Worm (Caenorhabditis elegans): ENCODE results near the gene grl-14.

The grl-14 gene

ce11 chrV:20797918-20798317, 27.4 kb upstream of the grl-14 start, which contains the start of gene sdf-9:
Gene sdf-9, plus strand, starts transcription at chrV:20798218.
- TF ChIP-seq nhr-25 (tag; optimal IDR thresholded peaks at IDR 0.05), result no peak
- TF ChIP-seq ceh-9 (tag; optimal IDR thresholded peaks at IDR 0.05), result no peak
- no peak for TF ChIP-seq ztf-4 (tag; optimal IDR thresholded peaks at IDR 0.05)
- no peak for TF ChIP-seq nfya-1 (tag; optimal IDR thresholded peaks at IDR 0.05; ENCODE audit: insufficient read depth)
- TF ChIP-seq mdl-1 (tag; optimal IDR thresholded peaks at IDR 0.05), result no peak
- no peak for TF ChIP-seq lin-15B (tag; optimal IDR thresholded peaks at IDR 0.05)
- no peak for TF ChIP-seq fos-1 (tag; optimal IDR thresholded peaks at IDR 0.05)
- no peak for TF ChIP-seq lsy-12 (tag; optimal IDR thresholded peaks at IDR 0.05)
- TF ChIP-seq fkh-2 (tag; optimal IDR thresholded peaks at IDR 0.05), result no peak
- no peak for TF ChIP-seq nhr-28 (tag; optimal IDR thresholded peaks at IDR 0.05)

- TF ChIP-seq jun-1 (tag; optimal IDR thresholded peaks at IDR 0.05) (no peak), ztf-4 (tag; optimal IDR thresholded peaks at IDR 0.05) (no peak), nhr-23 (tag; optimal IDR thresholded peaks at IDR 0.05) (no peak), ceh-28 (tag; optimal IDR thresholded peaks at IDR 0.05) (no peak), nhr-12 (tag; optimal IDR thresholded peaks at IDR 0.05) (no peak), elt-1 (tag; optimal IDR thresholded peaks at IDR 0.05) (no peak)
Measured at ce11 chrV:20802906-20803305, 22.5 kb upstream of the grl-14 start, which contains the start of gene Y44A6D.5. Gene Y44A6D.5, minus strand, starts transcription at chrV:20803006.

ce11 chrV:20803464-20803863, 21.9 kb upstream of the grl-14 start:
- TF ChIP-seq snpc-4 (tag; optimal IDR thresholded peaks at IDR 0.05), result peak; percentile 73

- TF ChIP-seq ceh-28 (tag; optimal IDR thresholded peaks at IDR 0.05) (no peak), ZK546.5 (tag; optimal IDR thresholded peaks at IDR 0.05) (no peak), nhr-11 (tag; optimal IDR thresholded peaks at IDR 0.05) (no peak), nhr-28 (tag; optimal IDR thresholded peaks at IDR 0.05) (no peak)
Measured at ce11 chrV:20807038-20807437, 18.3 kb upstream of the grl-14 start, which contains the start of gene Y44A6D.6. Gene Y44A6D.6, plus strand, starts transcription at chrV:20807338.

ce11 chrV:20813646-20814045, 11.7 kb upstream of the grl-14 start:
- no peak for TF ChIP-seq tbx-2 (tag; optimal IDR thresholded peaks at IDR 0.05)
- no peak for TF ChIP-seq jun-1 (tag; optimal IDR thresholded peaks at IDR 0.05)
- no peak for TF ChIP-seq ama-1 (optimal IDR thresholded peaks at IDR 0.05)
- TF ChIP-seq skn-1 (tag; optimal IDR thresholded peaks at IDR 0.05), result no peak
- no peak for TF ChIP-seq lsy-12 (tag; optimal IDR thresholded peaks at IDR 0.05)
- no peak for TF ChIP-seq zag-1 (tag; optimal IDR thresholded peaks at IDR 0.05)
- no peak for TF ChIP-seq elt-3 (tag; optimal IDR thresholded peaks at IDR 0.05)
- no peak for TF ChIP-seq nfya-1 (tag; optimal IDR thresholded peaks at IDR 0.05; ENCODE audit: insufficient read depth)
- TF ChIP-seq egl-27 (tag; optimal IDR thresholded peaks at IDR 0.05), result no peak
- no peak for TF ChIP-seq unc-39 (tag; optimal IDR thresholded peaks at IDR 0.05)
- no peak for TF ChIP-seq ceh-9 (tag; optimal IDR thresholded peaks at IDR 0.05)
- TF ChIP-seq sea-2 (GFP tag; optimal IDR thresholded peaks at IDR 0.05), result no peak
- no peak for TF ChIP-seq nhr-67 (tag; optimal IDR thresholded peaks at IDR 0.05)
- no peak for TF ChIP-seq nhr-12 (tag; optimal IDR thresholded peaks at IDR 0.05)
- TF ChIP-seq nhr-76 (tag; optimal IDR thresholded peaks at IDR 0.05), result no peak
- no peak for TF ChIP-seq elt-1 (tag; optimal IDR thresholded peaks at IDR 0.05)
- TF ChIP-seq fkh-10 (GFP tag; optimal IDR thresholded peaks at IDR 0.05), result no peak
- no peak for TF ChIP-seq nhr-25 (tag; optimal IDR thresholded peaks at IDR 0.05)

- TF ChIP-seq nhr-237 (tag; optimal IDR thresholded peaks at IDR 0.05) (no peak), unc-62 (GFP tag; optimal IDR thresholded peaks at IDR 0.05) (no peak), mml-1 (tag; optimal IDR thresholded peaks at IDR 0.05) (no peak), ztf-4 (tag; optimal IDR thresholded peaks at IDR 0.05) (no peak), skn-1 (tag; optimal IDR thresholded peaks at IDR 0.05) (no peak), egl-5 (tag; optimal IDR thresholded peaks at IDR 0.05) (no peak), snpc-4 (tag; optimal IDR thresholded peaks at IDR 0.05) (no peak), jun-1 (tag; optimal IDR thresholded peaks at IDR 0.05) (no peak), fkh-2 (tag; optimal IDR thresholded peaks at IDR 0.05) (no peak), nhr-43 (tag; optimal IDR thresholded peaks at IDR 0.05; ENCODE audit: poor library complexity, severe bottlenecking) (no peak), ama-1 (optimal IDR thresholded peaks at IDR 0.05) (no peak), ceh-16 (tag; optimal IDR thresholded peaks at IDR 0.05) (no peak), lin-39 (tag; optimal IDR thresholded peaks at IDR 0.05) (no peak), mdl-1 (tag; optimal IDR thresholded peaks at IDR 0.05) (no peak), nhr-28 (tag; optimal IDR thresholded peaks at IDR 0.05) (no peak), nhr-25 (tag; optimal IDR thresholded peaks at IDR 0.05) (no peak), lin-15B (tag; optimal IDR thresholded peaks at IDR 0.05) (no peak), pha-4 (tag; optimal IDR thresholded peaks at IDR 0.05) (no peak), ceh-9 (tag; optimal IDR thresholded peaks at IDR 0.05) (no peak), eor-1 (tag; optimal IDR thresholded peaks at IDR 0.05) (no peak)
Measured at ce11 chrV:20814424-20814823, 10.9 kb upstream of the grl-14 start, which contains the start of gene Y44A6D.7. Gene Y44A6D.7, plus strand, starts transcription at chrV:20814724.
